Worm (Caenorhabditis elegans): ENCODE measurements around the gene srj-33.

- TF ChIP-seq mdl-1 (tag; optimal IDR thresholded peaks at IDR 0.05) = no peak
- TF ChIP-seq sea-2 (GFP tag; optimal IDR thresholded peaks at IDR 0.05) = no peak
- no peak for TF ChIP-seq ztf-4 (tag; optimal IDR thresholded peaks at IDR 0.05)
- TF ChIP-seq tbx-2 (tag; optimal IDR thresholded peaks at IDR 0.05) = no peak
- no peak for TF ChIP-seq ama-1 (optimal IDR thresholded peaks at IDR 0.05)
- no peak for TF ChIP-seq egl-27 (tag; optimal IDR thresholded peaks at IDR 0.05)
- TF ChIP-seq nhr-237 (tag; optimal IDR thresholded peaks at IDR 0.05) = no peak
- TF ChIP-seq unc-39 (tag; optimal IDR thresholded peaks at IDR 0.05) = no peak
- no peak for TF ChIP-seq nfya-1 (tag; optimal IDR thresholded peaks at IDR 0.05; ENCODE audit: insufficient read depth)
- no peak for TF ChIP-seq fkh-10 (GFP tag; optimal IDR thresholded peaks at IDR 0.05)
Measured at ce11 chrV:9962916-9963315, 25.6 kb upstream of the srj-33 start.

Measured in whole organism, L3 larva.